Worm (Caenorhabditis elegans) whole organism, young adult: Measurements from ENCODE around the gene txt-6.

Experiments used
- B0035.1 ChIP-seq: sonication (generic microtip); optimal IDR thresholded peaks from 2 replicates; lab custom pipeline; 2016; ENCODE audit warnings: missing genetic modification characterization, mild to moderate bottlenecking, missing compliant biosample characterization, missing genotype, missing genetic modification reagents
- B0261.1 ChIP-seq: sonication (generic microtip); optimal IDR thresholded peaks from 2 replicates; lab custom pipeline; 2016; ENCODE audit warnings: mild to moderate bottlenecking, missing genetic modification characterization, moderate library complexity, missing compliant biosample characterization
- attf-5 ChIP-seq: fragments of 200-800 bp; sonication (Bioruptor generic); optimal IDR thresholded peaks from 2 replicates; lab custom pipeline; 2018; ENCODE audit warnings: mild to moderate bottlenecking, missing genetic modification characterization, missing compliant biosample characterization
- ceh-100 ChIP-seq: fragments of 200-800 bp; sonication (Bioruptor generic); IDR thresholded peaks from 2 replicates; pipeline ENCODE4 v1.3.6; 2022; ENCODE audit warnings: missing genetic modification reagents, missing genetic modification characterization, missing compliant biosample characterization
- egl-44 ChIP-seq: fragments of 200-800 bp; sonication (Bioruptor generic); IDR thresholded peaks from 2 replicates; pipeline ENCODE4 v1.3.6; 2022; ENCODE audit warnings: missing genetic modification reagents, missing genetic modification characterization, missing compliant biosample characterization
- gei-17 ChIP-seq: fragments of 200-800 bp; sonication (Bioruptor generic); optimal IDR thresholded peaks from 2 replicates; lab custom pipeline; 2018; ENCODE audit warnings: mild to moderate bottlenecking, missing genetic modification characterization, missing compliant biosample characterization
- madf-3 ChIP-seq: fragments of 200-800 bp; sonication (Bioruptor generic); IDR thresholded peaks from 2 replicates; pipeline ENCODE4 v1.3.6; 2022; ENCODE audit warnings: missing genetic modification reagents, missing genetic modification characterization, missing compliant biosample characterization
- nfyb-1 ChIP-seq: fragments of 200-800 bp; sonication (Bioruptor generic); IDR thresholded peaks from 2 replicates; pipeline ENCODE4 v1.3.6; 2022; ENCODE audit warnings: missing genetic modification reagents, missing genetic modification characterization, missing compliant biosample characterization
- nhr-90 ChIP-seq: sonication (generic microtip); optimal IDR thresholded peaks from 2 replicates; lab custom pipeline; 2016; ENCODE audit warnings: missing genotype, mild to moderate bottlenecking, missing genetic modification characterization, missing compliant biosample characterization
- pha-4 ChIP-seq: fragments of 150-350 bp; sonication (generic microtip); optimal IDR thresholded peaks from 2 replicates; lab custom pipeline; 2014; ENCODE audit warnings: missing biosample characterization, missing genetic modification reagents, missing genetic modification characterization
- unc-62 ChIP-seq: fragments of 150-350 bp; optimal IDR thresholded peaks from 2 replicates; lab custom pipeline; 2014; ENCODE audit warnings: missing biosample characterization, missing genetic modification reagents, missing genetic modification characterization
- ztf-6 ChIP-seq: fragments of 200-800 bp; sonication (Bioruptor generic); IDR thresholded peaks from 2 replicates; pipeline ENCODE4 v1.3.6; 2022; ENCODE audit warnings: missing genetic modification reagents, missing genetic modification characterization, missing compliant biosample characterization

DNA sequence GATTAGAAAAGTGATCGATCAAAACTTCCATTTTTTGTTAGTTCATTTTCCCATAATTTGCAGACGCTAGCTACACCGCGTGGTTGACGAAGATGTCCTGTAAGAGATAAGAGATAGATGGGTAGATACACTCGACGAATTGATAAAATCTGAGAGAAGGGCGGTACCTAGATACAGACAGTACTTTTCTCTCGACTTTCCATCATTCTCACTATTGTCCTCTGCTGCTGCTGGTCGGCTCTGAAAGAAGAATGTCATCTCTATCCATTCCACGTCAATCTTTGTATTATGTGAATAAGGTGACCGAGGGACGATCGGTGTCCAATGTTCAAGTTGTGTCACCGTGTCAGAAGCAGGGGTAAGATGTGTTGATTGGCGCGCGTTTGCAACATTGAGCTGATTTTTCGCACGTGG lies 21.8 kb upstream of the txt-6 start, which contains the start of gene pmt-2:
- TF ChIP-seq nhr-90 (tag; lab: Kevin White, UChicago), result no peak
- TF ChIP-seq B0035.1 (tag; lab: Kevin White, UChicago), result no peak
- TF ChIP-seq pha-4 (tag; lab: Kevin White, UChicago), result no peak
- no peak for TF ChIP-seq egl-44 (GFP tag; lab: Robert Waterston, UW)
- TF ChIP-seq madf-3, result 0 out of 2 replicates have a peak, but pooled peaks have one; percentile 16
- TF ChIP-seq B0261.1 (tag; lab: Kevin White, UChicago), result no peak
- no peak for TF ChIP-seq unc-62 (GFP tag; lab: Kevin White, UChicago)
- TF ChIP-seq attf-5, result no peak
- no peak for TF ChIP-seq ztf-6 (GFP tag; lab: Robert Waterston, UW)
- TF ChIP-seq gei-17 (GFP tag; lab: Kevin White, UChicago), result no peak
- TF ChIP-seq nfyb-1 (GFP tag; lab: Robert Waterston, UW), result no peak; the same call in 1 of the 2 replicates
- TF ChIP-seq ceh-100 (GFP tag; lab: Robert Waterston, UW), result no peak
